Worm (Caenorhabditis elegans): ENCODE data around the gene fbxa-155.

The fbxa-155 gene

ce11 chrIII:10004213-10004612, 5.8 kb downstream of the fbxa-155 start, which contains the start of gene C05B5.11:
Gene C05B5.11 (plus strand): TSS chrIII:10004513.
- TF ChIP-seq tab-1 (GFP tag; IDR thresholded peaks at IDR 0.05) (no peak), flt-1 (GFP tag; IDR thresholded peaks at IDR 0.05) (no peak), T22C8.4 (GFP tag; IDR thresholded peaks at IDR 0.05) (no peak), med-1 (GFP tag; optimal IDR thresholded peaks at IDR 0.05; ENCODE audit: insufficient read depth) (no peak), ztf-23 (GFP tag; IDR thresholded peaks at IDR 0.05) (no peak), klf-2 (GFP tag; conservative IDR thresholded peaks at IDR 0.05) (no peak), ref-1 (GFP tag; conservative IDR thresholded peaks at IDR 0.05) (no peak), ztf-29 (GFP tag; IDR thresholded peaks at IDR 0.05) (no peak), cog-1 (tag; optimal IDR thresholded peaks at IDR 0.05) (no peak)

ce11 chrIII:10001060-10001459, 9.0 kb downstream of the fbxa-155 start, which contains the start of gene C05B5.5:
Gene C05B5.5 (plus strand): TSS chrIII:10001360.
- TF ChIP-seq ref-1 (GFP tag; conservative IDR thresholded peaks at IDR 0.05) (no peak), tab-1 (GFP tag; IDR thresholded peaks at IDR 0.05) (no peak), ztf-23 (GFP tag; IDR thresholded peaks at IDR 0.05) (no peak), cog-1 (tag; optimal IDR thresholded peaks at IDR 0.05) (no peak), klf-2 (GFP tag; conservative IDR thresholded peaks at IDR 0.05) (no peak), flt-1 (GFP tag; IDR thresholded peaks at IDR 0.05) (no peak), T22C8.4 (GFP tag; IDR thresholded peaks at IDR 0.05) (no peak), ztf-29 (GFP tag; IDR thresholded peaks at IDR 0.05) (no peak), med-1 (GFP tag; optimal IDR thresholded peaks at IDR 0.05; ENCODE audit: insufficient read depth) (no peak)

- TF ChIP-seq cog-1 (tag; optimal IDR thresholded peaks at IDR 0.05) = no peak
- TF ChIP-seq ztf-29 (GFP tag; IDR thresholded peaks at IDR 0.05) = no peak
- TF ChIP-seq klf-2 (GFP tag; conservative IDR thresholded peaks at IDR 0.05) = no peak
- TF ChIP-seq flt-1 (GFP tag; IDR thresholded peaks at IDR 0.05) = no peak
- TF ChIP-seq tab-1 (GFP tag; IDR thresholded peaks at IDR 0.05) = no peak
- no peak for TF ChIP-seq ztf-23 (GFP tag; IDR thresholded peaks at IDR 0.05)
- TF ChIP-seq T22C8.4 (GFP tag; IDR thresholded peaks at IDR 0.05) = no peak
- TF ChIP-seq ref-1 (GFP tag; conservative IDR thresholded peaks at IDR 0.05) = no peak
- no peak for TF ChIP-seq med-1 (GFP tag; optimal IDR thresholded peaks at IDR 0.05; ENCODE audit: insufficient read depth)
These were observed 9.6 kb downstream of the fbxa-155 start, which contains the start of gene C05B5.2 for ce11 chrIII:10000428-10000827. Gene C05B5.2 (minus strand): TSS chrIII:10000528.

DNA sequence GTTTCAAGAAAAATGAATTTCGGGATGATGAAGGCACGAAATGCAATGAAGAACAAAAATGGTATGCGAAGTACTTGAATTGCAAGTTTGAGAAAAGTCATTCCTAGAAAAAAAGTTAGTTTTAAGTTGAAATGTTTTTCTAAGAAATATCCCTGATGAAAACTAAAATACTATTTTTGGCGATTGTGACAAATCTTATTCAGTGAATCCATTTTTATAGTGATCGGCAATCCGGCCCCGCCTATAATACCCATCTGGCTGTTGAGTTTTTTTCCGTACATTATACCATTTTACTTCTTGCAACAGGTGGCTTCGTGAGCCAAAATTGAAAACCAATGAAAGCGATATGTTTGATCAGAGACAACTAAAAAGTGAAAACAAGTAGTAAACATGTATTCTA, 10.8 kb downstream of the fbxa-155 start, which contains the start of gene C05B5.17:
C05B5.17 (minus strand) TSS at position 101 of the 400 bp plus-strand sequence.
- no peak for TF ChIP-seq ztf-23 (GFP tag; IDR thresholded peaks at IDR 0.05)

ce11 chrIII:9997890-9998289, 12.1 kb downstream of the fbxa-155 start, which contains the start of gene pqn-8:
Gene pqn-8 (minus strand): TSS chrIII:9997990.
- no peak for TF ChIP-seq ref-1 (GFP tag; conservative IDR thresholded peaks at IDR 0.05)
- TF ChIP-seq cog-1 (tag; optimal IDR thresholded peaks at IDR 0.05) = no peak
- TF ChIP-seq flt-1 (GFP tag; IDR thresholded peaks at IDR 0.05) = no peak
- no peak for TF ChIP-seq tab-1 (GFP tag; IDR thresholded peaks at IDR 0.05)
- TF ChIP-seq ztf-23 (GFP tag; IDR thresholded peaks at IDR 0.05) = no peak
- no peak for TF ChIP-seq klf-2 (GFP tag; conservative IDR thresholded peaks at IDR 0.05)
- TF ChIP-seq ztf-29 (GFP tag; IDR thresholded peaks at IDR 0.05) = no peak
- TF ChIP-seq T22C8.4 (GFP tag; IDR thresholded peaks at IDR 0.05) = no peak
- TF ChIP-seq med-1 (GFP tag; optimal IDR thresholded peaks at IDR 0.05; ENCODE audit: insufficient read depth) = no peak

DNA sequence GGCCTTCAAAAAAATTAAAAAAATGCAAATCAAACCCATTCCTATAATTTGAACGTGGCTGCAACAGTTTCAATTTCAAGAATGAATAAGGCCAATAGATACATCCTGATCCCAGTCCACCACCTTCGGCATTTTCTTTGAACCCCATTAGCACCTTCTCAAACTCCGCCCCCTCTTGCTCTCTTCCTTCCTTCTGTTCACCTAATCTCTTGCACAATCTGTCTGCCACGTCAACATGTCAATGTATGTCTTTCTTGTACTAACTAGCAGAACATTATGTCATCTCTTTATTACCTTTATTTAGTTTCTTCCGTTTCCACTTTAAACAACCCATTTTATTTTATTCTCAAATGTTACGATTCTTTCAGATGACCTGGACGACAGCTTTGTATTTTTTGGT, 16.5 kb downstream of the fbxa-155 start, which contains the start of gene C05B5.4:
C05B5.4 (plus strand) TSS at position 351 of the 400 bp plus-strand sequence.
- TF ChIP-seq klf-2 (GFP tag; conservative IDR thresholded peaks at IDR 0.05) (no peak), T22C8.4 (GFP tag; IDR thresholded peaks at IDR 0.05) (no peak), ztf-23 (GFP tag; IDR thresholded peaks at IDR 0.05) (no peak), flt-1 (GFP tag; IDR thresholded peaks at IDR 0.05) (no peak)

DNA sequence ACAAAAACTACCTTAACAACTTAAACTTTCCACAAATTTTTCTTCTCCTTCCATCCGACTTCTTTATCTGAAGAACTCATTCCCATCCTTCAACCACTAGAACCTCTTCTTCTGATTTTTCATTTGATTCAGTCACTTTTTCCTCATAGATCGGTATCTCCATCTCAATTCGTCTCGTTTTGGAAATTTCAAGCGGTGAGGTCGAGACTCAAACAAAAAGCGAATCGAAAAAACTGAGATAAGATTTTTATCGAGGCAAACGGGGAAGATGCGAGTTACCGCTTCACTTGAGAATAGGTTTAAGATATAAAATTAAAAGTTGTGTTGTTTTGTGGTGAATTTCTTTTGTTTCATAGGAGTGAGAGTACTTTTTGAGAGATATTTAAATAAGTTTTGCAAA, 18.7 kb downstream of the fbxa-155 start:
- TF ChIP-seq med-1 (GFP tag; optimal IDR thresholded peaks at IDR 0.05; ENCODE audit: insufficient read depth) (no peak), ztf-23 (GFP tag; IDR thresholded peaks at IDR 0.05) (no peak), T22C8.4 (GFP tag; IDR thresholded peaks at IDR 0.05) (no peak), flt-1 (GFP tag; IDR thresholded peaks at IDR 0.05) (no peak), cog-1 (tag; optimal IDR thresholded peaks at IDR 0.05) (no peak), ref-1 (GFP tag; conservative IDR thresholded peaks at IDR 0.05) (no peak)

DNA sequence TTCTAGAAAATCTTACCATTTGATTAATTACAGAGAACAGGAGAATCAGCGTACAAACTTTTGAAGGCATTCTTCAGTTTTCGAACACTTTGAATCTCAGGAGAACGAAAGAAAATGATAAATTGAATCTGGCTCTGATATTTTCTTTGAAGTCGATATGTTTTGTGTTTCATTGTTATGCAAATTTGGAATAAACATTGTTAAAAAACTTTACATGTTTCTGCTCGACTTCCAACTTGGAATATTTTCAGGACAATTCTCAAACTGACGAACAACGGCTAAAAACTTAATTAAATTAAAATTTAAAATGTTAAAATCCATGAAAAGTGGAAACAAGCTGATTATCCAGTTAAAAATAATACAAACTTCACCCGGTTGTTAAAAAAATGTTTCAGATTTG, 21.7 kb downstream of the fbxa-155 start, which contains the start of gene C05B5.1:
C05B5.1 (minus strand) TSS at position 101 of the 400 bp plus-strand sequence.
- no peak for TF ChIP-seq T22C8.4 (GFP tag; IDR thresholded peaks at IDR 0.05)
- no peak for TF ChIP-seq ztf-29 (GFP tag; IDR thresholded peaks at IDR 0.05)
- no peak for TF ChIP-seq flt-1 (GFP tag; IDR thresholded peaks at IDR 0.05)
- TF ChIP-seq klf-2 (GFP tag; conservative IDR thresholded peaks at IDR 0.05) = no peak
- TF ChIP-seq tab-1 (GFP tag; IDR thresholded peaks at IDR 0.05) = no peak
- no peak for TF ChIP-seq med-1 (GFP tag; optimal IDR thresholded peaks at IDR 0.05; ENCODE audit: insufficient read depth)
- TF ChIP-seq ztf-23 (GFP tag; IDR thresholded peaks at IDR 0.05) = no peak
- no peak for TF ChIP-seq cog-1 (tag; optimal IDR thresholded peaks at IDR 0.05)
- TF ChIP-seq ref-1 (GFP tag; conservative IDR thresholded peaks at IDR 0.05) = no peak

- TF ChIP-seq ztf-29 (GFP tag; IDR thresholded peaks at IDR 0.05) (no peak), flt-1 (GFP tag; IDR thresholded peaks at IDR 0.05) (no peak), cog-1 (tag; optimal IDR thresholded peaks at IDR 0.05) (no peak), med-1 (GFP tag; optimal IDR thresholded peaks at IDR 0.05; ENCODE audit: insufficient read depth) (no peak), T22C8.4 (GFP tag; IDR thresholded peaks at IDR 0.05) (no peak), tab-1 (GFP tag; IDR thresholded peaks at IDR 0.05) (no peak), klf-2 (GFP tag; conservative IDR thresholded peaks at IDR 0.05) (no peak), ref-1 (GFP tag; conservative IDR thresholded peaks at IDR 0.05) (no peak), ztf-23 (GFP tag; IDR thresholded peaks at IDR 0.05) (no peak)
These were observed 23.1 kb downstream of the fbxa-155 start, which contains the start of gene C05B5.12 for ce11 chrIII:9986827-9987429. Gene C05B5.12 (plus strand): TSS chrIII:9987379.

DNA sequence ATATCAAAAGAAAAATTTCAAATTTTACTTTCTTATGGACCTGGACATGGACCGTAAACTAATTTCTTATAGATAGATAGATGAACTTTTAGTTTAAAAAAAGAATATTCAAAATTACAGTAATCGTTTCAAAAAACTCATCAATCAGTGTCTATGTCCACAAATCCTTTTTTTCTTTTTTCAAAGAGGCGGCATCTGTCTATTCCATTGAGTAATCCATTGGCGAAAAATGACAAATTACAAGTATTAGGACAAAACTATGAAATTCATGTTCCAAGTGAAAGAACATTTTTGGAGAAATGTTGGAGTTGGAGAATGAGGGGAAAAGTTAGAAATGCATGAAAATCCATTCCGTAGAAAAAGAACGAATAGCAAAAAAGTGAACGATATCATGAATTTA, 24.5 kb downstream of the fbxa-155 start:
- TF ChIP-seq ztf-29 (GFP tag; IDR thresholded peaks at IDR 0.05) = no peak
- TF ChIP-seq cog-1 (tag; optimal IDR thresholded peaks at IDR 0.05) = no peak
- no peak for TF ChIP-seq tab-1 (GFP tag; IDR thresholded peaks at IDR 0.05)
- TF ChIP-seq ztf-23 (GFP tag; IDR thresholded peaks at IDR 0.05) = no peak
- no peak for TF ChIP-seq flt-1 (GFP tag; IDR thresholded peaks at IDR 0.05)
- no peak for TF ChIP-seq klf-2 (GFP tag; conservative IDR thresholded peaks at IDR 0.05)
- no peak for TF ChIP-seq T22C8.4 (GFP tag; IDR thresholded peaks at IDR 0.05)
- no peak for TF ChIP-seq med-1 (GFP tag; optimal IDR thresholded peaks at IDR 0.05; ENCODE audit: insufficient read depth)
- TF ChIP-seq ref-1 (GFP tag; conservative IDR thresholded peaks at IDR 0.05) = no peak

All from whole organism, midembryonic.